Fruit fly (Drosophila melanogaster) whole organism, pupa: ENCODE results near the gene CG11068.
A peak's percentile ranks its signal among the peaks of the same experiment; 100 is the strongest.

ENCODE experiments used
- CG15710 ChIP-seq: fragments of 200-800 bp; sonication (Bioruptor generic); optimal IDR thresholded peaks from 2 replicates; lab custom pipeline; 2018; ENCODE audit warnings: missing biosample characterization, mild to moderate bottlenecking, missing genetic modification characterization, moderate library complexity
- CG4496 ChIP-seq: fragments of 200-800 bp; sonication (Bioruptor generic); IDR thresholded peaks from 3 replicates; pipeline ENCODE4 v1.3.6; 2022; ENCODE audit warnings: missing biosample characterization, missing genetic modification characterization
- CG8159 ChIP-seq: fragments of 200-800 bp; sonication (Bioruptor generic); optimal IDR thresholded peaks from 3 replicates; lab custom pipeline; 2018; ENCODE audit warnings: missing biosample characterization, mild to moderate bottlenecking, missing genetic modification characterization, moderate library complexity
- CG9948 ChIP-seq: fragments of 200-800 bp; sonication (Bioruptor generic); optimal IDR thresholded peaks from 2 replicates; lab custom pipeline; 2018; ENCODE audit warnings: missing biosample characterization, mild to moderate bottlenecking, missing genetic modification characterization, moderate library complexity
- Ets98B ChIP-seq: fragments of 200-800 bp; sonication (Bioruptor generic); IDR thresholded peaks from 2 replicates; pipeline ENCODE4 v1.3.6; 2022; ENCODE audit warnings: missing biosample characterization, missing genetic modification characterization
- Snoo ChIP-seq: fragments of 200-800 bp; sonication (Bioruptor generic); optimal IDR thresholded peaks from 3 replicates; lab custom pipeline; 2017; ENCODE audit warnings: missing biosample characterization, mild to moderate bottlenecking, missing genetic modification characterization, inconsistent platforms

dm6 chrX:13923286-13923685 lies 31.8 kb upstream of the CG11068 start:
- TF ChIP-seq CG8159 (tag; lab: Kevin White, UChicago) (no peak), CG9948 (tag; lab: Kevin White, UChicago) (no peak), CG4496 (peak; percentile 63; the same call in 1 of the 3 replicates), Snoo (tag; lab: Kevin White, UChicago) (no peak), CG15710 (no peak), Ets98B (peak; percentile 51)
